Worm (Caenorhabditis elegans) whole organism, L3 larva: ENCODE data around the gene act-3.
A peak's percentile ranks its signal among the peaks of the same experiment; 100 is the strongest.

Experiments
- R02D3.7 ChIP-seq: fragments of 150-350 bp; optimal IDR thresholded peaks from 2 replicates; lab custom pipeline; 2014; ENCODE audit warnings: missing biosample characterization, missing genetic modification characterization
- ZK546.5 ChIP-seq: sonication (generic microtip); optimal IDR thresholded peaks from 2 replicates; lab custom pipeline; 2017; ENCODE audit warnings: missing biosample characterization, missing genetic modification characterization
- aly-2 ChIP-seq: fragments of 150-350 bp; optimal IDR thresholded peaks from 2 replicates; lab custom pipeline; 2014; ENCODE audit warnings: missing biosample characterization, missing genetic modification characterization
- ama-1 ChIP-seq: fragments of 150-350 bp; optimal IDR thresholded peaks from 2 replicates; lab custom pipeline; 2018
- ceh-16 ChIP-seq: sonication (generic microtip); optimal IDR thresholded peaks from 2 replicates; lab custom pipeline; 2017; ENCODE audit warnings: missing biosample characterization, missing genetic modification characterization
- ceh-28 ChIP-seq: fragments of 150-350 bp; optimal IDR thresholded peaks from 2 replicates; lab custom pipeline; 2014; ENCODE audit warnings: missing biosample characterization, missing genetic modification reagents, missing genetic modification characterization
- ceh-82 ChIP-seq: fragments of 150-350 bp; optimal IDR thresholded peaks from 2 replicates; lab custom pipeline; 2014; ENCODE audit warnings: missing biosample characterization, missing genetic modification characterization
- ceh-9 ChIP-seq: sonication (generic microtip); optimal IDR thresholded peaks from 2 replicates; lab custom pipeline; 2018; ENCODE audit warnings: missing biosample characterization, missing genetic modification characterization
- daf-12 ChIP-seq: fragments of 150-350 bp; optimal IDR thresholded peaks from 2 replicates; lab custom pipeline; 2014; ENCODE audit warnings: missing biosample characterization, missing genetic modification reagents, missing genetic modification characterization
- egl-27 ChIP-seq: sonication (generic microtip); optimal IDR thresholded peaks from 4 replicates; lab custom pipeline; 2017; ENCODE audit warnings: missing biosample characterization, missing genetic modification reagents, missing genetic modification characterization
- egl-5 ChIP-seq: fragments of 150-350 bp; optimal IDR thresholded peaks from 2 replicates; lab custom pipeline; 2017; ENCODE audit warnings: missing biosample characterization, missing genetic modification reagents, missing genetic modification characterization, inconsistent platforms
- elt-1 ChIP-seq: fragments of 150-350 bp; optimal IDR thresholded peaks from 2 replicates; lab custom pipeline; 2014; ENCODE audit warnings: missing biosample characterization, missing genetic modification characterization
- elt-2 ChIP-seq: sonication (generic microtip); optimal IDR thresholded peaks from 2 replicates; lab custom pipeline; 2016; ENCODE audit warnings: missing genetic modification reagents, mild to moderate bottlenecking, missing genetic modification characterization, missing compliant biosample characterization
- elt-3 ChIP-seq, 3 experiments: fragments of 150-350 bp in 1 of 3; sonication (generic microtip) in 2 of 3; optimal IDR thresholded peaks; 2 replicates in 2 of 3; 4 replicates in 1 of 3; lab custom pipeline; 2014 to 2017; ENCODE audit warnings: missing biosample characterization in 3 of 3, missing genetic modification characterization in 3 of 3
- eor-1 ChIP-seq, 2 experiments: fragments of 150-350 bp; optimal IDR thresholded peaks; 2 replicates each; lab custom pipeline; 2014 to 2018; ENCODE audit warnings: missing biosample characterization in 2 of 2, missing genetic modification characterization in 2 of 2
- fkh-10 ChIP-seq: sonication (generic microtip); optimal IDR thresholded peaks from 2 replicates; lab custom pipeline; 2017; ENCODE audit warnings: missing biosample characterization, missing genetic modification reagents, missing genetic modification characterization
- fkh-2 ChIP-seq: fragments of 150-350 bp; optimal IDR thresholded peaks from 2 replicates; lab custom pipeline; 2014; ENCODE audit warnings: missing biosample characterization, missing genetic modification reagents, missing genetic modification characterization
- fos-1 ChIP-seq: fragments of 150-350 bp; optimal IDR thresholded peaks from 2 replicates; lab custom pipeline; 2014; ENCODE audit warnings: missing biosample characterization, missing genetic modification characterization
- hmg-11 ChIP-seq: sonication (generic microtip); optimal IDR thresholded peaks from 2 replicates; lab custom pipeline; 2016; ENCODE audit warnings: missing genetic modification characterization, missing compliant biosample characterization
- jun-1 ChIP-seq: fragments of 150-350 bp; optimal IDR thresholded peaks from 2 replicates; lab custom pipeline; 2014; ENCODE audit warnings: missing biosample characterization, missing genetic modification reagents, missing genetic modification characterization
- lin-15B ChIP-seq: fragments of 150-350 bp; optimal IDR thresholded peaks from 2 replicates; lab custom pipeline; 2014; ENCODE audit warnings: missing biosample characterization, missing genetic modification characterization
- lin-39 ChIP-seq: fragments of 150-350 bp; optimal IDR thresholded peaks from 2 replicates; lab custom pipeline; 2018; ENCODE audit warnings: missing biosample characterization, missing genetic modification reagents, missing genetic modification characterization
- lsy-12 ChIP-seq: sonication (generic microtip); optimal IDR thresholded peaks from 2 replicates; lab custom pipeline; 2016; ENCODE audit warnings: mild to moderate bottlenecking, missing genetic modification characterization, missing compliant biosample characterization
- mdl-1 ChIP-seq: fragments of 150-350 bp; optimal IDR thresholded peaks from 2 replicates; lab custom pipeline; 2014; ENCODE audit warnings: missing biosample characterization, missing genetic modification characterization
- mml-1 ChIP-seq: fragments of 150-350 bp; sonication (generic microtip); optimal IDR thresholded peaks from 3 replicates; lab custom pipeline; 2014; ENCODE audit warnings: missing biosample characterization, missing genetic modification characterization
- nfya-1 ChIP-seq: sonication (generic microtip); optimal IDR thresholded peaks from 2 replicates; lab custom pipeline; 2017; ENCODE audit warnings: missing genetic modification characterization, mild to moderate bottlenecking, missing compliant biosample characterization, antibody characterized with exemption, moderate library complexity; ENCODE audit not compliant: insufficient read depth
- nhr-11 ChIP-seq: fragments of 150-350 bp; optimal IDR thresholded peaks from 2 replicates; lab custom pipeline; 2014; ENCODE audit warnings: missing biosample characterization, missing genetic modification characterization
- nhr-12 ChIP-seq: fragments of 150-350 bp; optimal IDR thresholded peaks from 2 replicates; lab custom pipeline; 2014; ENCODE audit warnings: missing biosample characterization, missing genetic modification characterization
- nhr-23 ChIP-seq: fragments of 150-350 bp; optimal IDR thresholded peaks from 2 replicates; lab custom pipeline; 2014; ENCODE audit warnings: missing biosample characterization, missing genetic modification reagents, missing genetic modification characterization
- nhr-237 ChIP-seq: fragments of 150-350 bp; optimal IDR thresholded peaks from 2 replicates; lab custom pipeline; 2014; ENCODE audit warnings: missing biosample characterization, missing genetic modification characterization
- nhr-25 ChIP-seq: sonication (generic microtip); optimal IDR thresholded peaks from 2 replicates; lab custom pipeline; 2017; ENCODE audit warnings: missing biosample characterization, missing genetic modification characterization
- nhr-28 ChIP-seq: fragments of 150-350 bp; optimal IDR thresholded peaks from 2 replicates; lab custom pipeline; 2014; ENCODE audit warnings: missing biosample characterization, missing genetic modification characterization
- nhr-43 ChIP-seq: sonication (generic microtip); optimal IDR thresholded peaks from 2 replicates; lab custom pipeline; 2016; ENCODE audit warnings: mild to moderate bottlenecking, missing genetic modification characterization, missing compliant biosample characterization; ENCODE audit not compliant: poor library complexity, severe bottlenecking
- nhr-67 ChIP-seq: fragments of 150-350 bp; optimal IDR thresholded peaks from 2 replicates; lab custom pipeline; 2014; ENCODE audit warnings: missing biosample characterization, missing genetic modification characterization
- nhr-76 ChIP-seq: fragments of 150-350 bp; sonication (generic microtip); optimal IDR thresholded peaks from 5 replicates; lab custom pipeline; 2014; ENCODE audit warnings: missing biosample characterization, missing genetic modification characterization
- nhr-77 ChIP-seq: fragments of 150-350 bp; optimal IDR thresholded peaks from 2 replicates; lab custom pipeline; 2014; ENCODE audit warnings: missing biosample characterization, missing genetic modification characterization
- pha-4 ChIP-seq: fragments of 150-350 bp; optimal IDR thresholded peaks from 2 replicates; lab custom pipeline; 2014; ENCODE audit warnings: missing biosample characterization, missing genetic modification reagents, missing genetic modification characterization
- pqm-1 ChIP-seq: fragments of 150-350 bp; optimal IDR thresholded peaks from 2 replicates; lab custom pipeline; 2017; ENCODE audit warnings: missing biosample characterization, missing genetic modification characterization, inconsistent platforms
- sea-2 ChIP-seq: fragments of 150-350 bp; sonication (generic microtip); optimal IDR thresholded peaks from 4 replicates; lab custom pipeline; 2014; ENCODE audit warnings: missing biosample characterization, missing genetic modification reagents, missing genetic modification characterization
- skn-1 ChIP-seq: fragments of 150-350 bp; optimal IDR thresholded peaks from 2 replicates; lab custom pipeline; 2014; ENCODE audit warnings: missing biosample characterization, missing genetic modification characterization
- snpc-4 ChIP-seq: fragments of 150-350 bp; optimal IDR thresholded peaks from 2 replicates; lab custom pipeline; 2014; ENCODE audit warnings: missing biosample characterization, missing genetic modification characterization
- tbx-2 ChIP-seq: sonication (generic microtip); optimal IDR thresholded peaks from 2 replicates; lab custom pipeline; 2016; ENCODE audit warnings: mild to moderate bottlenecking, missing genetic modification characterization, missing compliant biosample characterization
- unc-39 ChIP-seq: sonication (generic microtip); optimal IDR thresholded peaks from 4 replicates; lab custom pipeline; 2017; ENCODE audit warnings: missing biosample characterization, missing genetic modification characterization
- unc-62 ChIP-seq: fragments of 150-350 bp; sonication (generic microtip); optimal IDR thresholded peaks from 4 replicates; lab custom pipeline; 2014; ENCODE audit warnings: missing biosample characterization, missing genetic modification reagents, missing genetic modification characterization
- zag-1 ChIP-seq: fragments of 150-350 bp; optimal IDR thresholded peaks from 2 replicates; lab custom pipeline; 2014; ENCODE audit warnings: missing biosample characterization, missing genetic modification characterization
- ztf-11 ChIP-seq: fragments of 150-350 bp; optimal IDR thresholded peaks from 2 replicates; lab custom pipeline; 2014; ENCODE audit warnings: missing biosample characterization, missing genetic modification characterization
- ztf-4 ChIP-seq: fragments of 150-350 bp; optimal IDR thresholded peaks from 2 replicates; lab custom pipeline; 2014; ENCODE audit warnings: missing biosample characterization, missing genetic modification characterization

Gene act-3

DNA sequence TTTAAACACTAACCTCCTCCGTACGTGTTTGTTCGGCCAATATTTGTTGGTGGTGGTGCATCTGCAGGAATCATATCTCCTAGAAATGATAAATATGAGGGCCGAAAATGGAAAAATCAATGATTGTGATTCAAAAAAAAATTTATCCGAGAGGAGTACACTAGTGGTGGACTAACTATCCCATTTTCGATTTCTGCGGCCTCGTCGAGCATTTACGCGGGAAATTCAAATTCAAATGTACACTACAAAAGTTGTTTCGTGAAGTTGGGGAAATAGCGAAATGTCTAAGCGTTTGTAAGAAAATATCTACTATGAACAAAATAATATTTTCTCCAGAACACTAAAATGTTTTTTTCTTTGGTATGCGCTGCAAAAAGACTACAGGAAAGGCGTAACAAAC is 45.0 kb downstream of the act-3 start:
- TF ChIP-seq lin-15B (tag; lab: Kevin White, UChicago): peak; percentile 59
- TF ChIP-seq nhr-28 (tag; lab: Kevin White, UChicago): no peak
- no peak for TF ChIP-seq nhr-67 (tag; lab: Kevin White, UChicago)
- no peak for TF ChIP-seq unc-39 (tag; lab: Kevin White, UChicago)
- TF ChIP-seq egl-27 (tag; lab: Kevin White, UChicago): no peak
- TF ChIP-seq unc-62 (GFP tag; lab: Kevin White, UChicago): no peak
- peak; percentile 12 for TF ChIP-seq jun-1 (tag; lab: Kevin White, UChicago)
- no peak for TF ChIP-seq nhr-77
- no peak for TF ChIP-seq elt-1 (tag; lab: Kevin White, UChicago)
- no peak for TF ChIP-seq ztf-4
- peak; percentile 29 for TF ChIP-seq hmg-11 (tag; lab: Kevin White, UChicago)
- TF ChIP-seq mdl-1 (tag; lab: Kevin White, UChicago): no peak
- no peak for TF ChIP-seq pqm-1
- TF ChIP-seq aly-2 (tag; lab: Kevin White, UChicago): no peak
- no peak for TF ChIP-seq fos-1 (tag; lab: Kevin White, UChicago)
- TF ChIP-seq pha-4 (tag; lab: Kevin White, UChicago): peak; percentile 74
- no peak for TF ChIP-seq nhr-12
- no peak for TF ChIP-seq fkh-10 (GFP tag; lab: Kevin White, UChicago)
- TF ChIP-seq ceh-82: no peak
- no peak for TF ChIP-seq eor-1 (tag; optimal IDR thresholded peaks at IDR 0.05; lab: Kevin White, UChicago)
- no peak for TF ChIP-seq ZK546.5 (tag; lab: Kevin White, UChicago)
- no peak for TF ChIP-seq nhr-11
- no peak for TF ChIP-seq ceh-16 (tag; lab: Kevin White, UChicago)
- no peak for TF ChIP-seq R02D3.7 (tag; lab: Kevin White, UChicago)
- no peak for TF ChIP-seq snpc-4 (tag; lab: Kevin White, UChicago)
- no peak for TF ChIP-seq mml-1
- peak; percentile 30 for TF ChIP-seq lsy-12 (tag; lab: Kevin White, UChicago)
- TF ChIP-seq nfya-1 (tag; lab: Kevin White, UChicago): peak; percentile 27
- TF ChIP-seq tbx-2 (tag; lab: Kevin White, UChicago): no peak
- TF ChIP-seq skn-1: no peak
- TF ChIP-seq sea-2 (GFP tag; lab: Kevin White, UChicago): no peak
- TF ChIP-seq nhr-25 (tag; lab: Kevin White, UChicago): peak; percentile 23
- no peak for TF ChIP-seq nhr-237 (tag; lab: Kevin White, UChicago)
- TF ChIP-seq elt-3 (tag; optimal IDR thresholded peaks at IDR 0.05; lab: Kevin White, UChicago): no peak
- TF ChIP-seq daf-12 (tag; lab: Kevin White, UChicago): no peak
- TF ChIP-seq fkh-2 (tag; lab: Kevin White, UChicago): no peak
- TF ChIP-seq ceh-9: no peak
- peak; percentile 32 for TF ChIP-seq lin-39
- no peak for TF ChIP-seq ama-1 (lab: Kevin White, UChicago)
- TF ChIP-seq ztf-11 (tag; lab: Kevin White, UChicago): no peak
- no peak for TF ChIP-seq zag-1 (tag; lab: Kevin White, UChicago)
- TF ChIP-seq egl-5 (tag; lab: Kevin White, UChicago): no peak
- no peak for TF ChIP-seq nhr-76 (tag; lab: Kevin White, UChicago)
- TF ChIP-seq nhr-23 (tag; lab: Kevin White, UChicago): peak; percentile 69
- peak; percentile 43 for TF ChIP-seq ceh-28 (tag; lab: Kevin White, UChicago)
- peak; percentile 84 for TF ChIP-seq nhr-43 (tag; lab: Kevin White, UChicago)
- TF ChIP-seq elt-2: peak; percentile 18
